Worm (Caenorhabditis elegans): ENCODE data around the gene D1086.8.

D1086.8 gene

DNA sequence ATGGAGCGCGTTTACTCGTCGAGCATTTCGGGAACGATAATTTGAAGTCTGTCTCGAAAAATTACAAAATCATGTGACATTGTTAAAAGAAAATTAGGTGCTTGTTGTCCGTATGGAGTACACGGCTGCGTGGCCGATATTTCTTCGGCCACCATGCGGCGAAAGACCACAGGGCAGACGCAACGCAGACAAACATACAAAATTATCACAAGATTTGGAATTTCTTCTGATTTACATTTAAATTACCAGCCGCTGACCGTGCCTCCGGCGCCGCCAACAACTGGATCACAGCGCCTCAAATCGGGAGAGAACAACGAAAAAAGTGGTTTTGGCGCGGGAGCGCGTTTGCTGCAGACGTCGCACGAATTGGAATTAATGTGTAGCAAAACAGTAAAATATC, 38.8 kb upstream of the D1086.8 start (continued):
- TF ChIP-seq hlh-30 (tag; optimal IDR thresholded peaks at IDR 0.05; ENCODE audit: insufficient read depth) (peak; percentile 98), mes-2 (tag; optimal IDR thresholded peaks at IDR 0.05; ENCODE audit: poor library complexity, severe bottlenecking) (peak; percentile 100), hif-1 (tag; optimal IDR thresholded peaks at IDR 0.05) (peak; percentile 61 to 94), nhr-25 (tag; optimal IDR thresholded peaks at IDR 0.05; ENCODE audit: borderline replicate concordance, insufficient read depth) (peak; percentile 55), nhr-6 (tag; optimal IDR thresholded peaks at IDR 0.05) (peak; percentile 87), ces-1 (GFP tag; optimal IDR thresholded peaks at IDR 0.05) (peak; percentile 69), ceh-44 (GFP tag; IDR thresholded peaks at IDR 0.05) (peak; percentile 96), duxl-1 (tag; optimal IDR thresholded peaks at IDR 0.05; ENCODE audit: poor library complexity) (peak; percentile 97), lsy-2 (tag; optimal IDR thresholded peaks at IDR 0.05) (peak; percentile 42 to 93), snpc-1.2 (GFP tag; IDR thresholded peaks at IDR 0.05) (0 out of 2 replicates have a peak, but pooled peaks have one; percentile 41), madf-5 (GFP tag; IDR thresholded peaks at IDR 0.05) (peak; percentile 55 to 97; a peak in 3 of 4 replicates), F37D6.2 (tag; optimal IDR thresholded peaks at IDR 0.05) (peak; percentile 91), saeg-2 (GFP tag; IDR thresholded peaks at IDR 0.05) (peak; percentile 95), nhr-77 (tag; optimal IDR thresholded peaks at IDR 0.05) (peak; percentile 54), daf-16 (GFP tag; optimal IDR thresholded peaks at IDR 0.05) (peak; percentile 28 to 38), daf-16 (tag; optimal IDR thresholded peaks at IDR 0.05) (peak; percentile 43), nhr-48 (tag; optimal IDR thresholded peaks at IDR 0.05) (peak; percentile 90), cey-2 (tag; optimal IDR thresholded peaks at IDR 0.05; ENCODE audit: borderline replicate concordance, insufficient read depth) (peak; percentile 1), gei-8 (GFP tag; optimal IDR thresholded peaks at IDR 0.05) (peak; percentile 53), vab-7 (GFP tag; IDR thresholded peaks at IDR 0.05) (peak; percentile 94), zfp-3 (GFP tag; conservative IDR thresholded peaks at IDR 0.05) (peak; percentile 96), F44E2.7 (GFP tag; IDR thresholded peaks at IDR 0.05) (peak; percentile 86), D1046.2 (GFP tag; IDR thresholded peaks at IDR 0.05) (peak; percentile 96), F10B5.3 (tag; optimal IDR thresholded peaks at IDR 0.05) (peak; percentile 18), unc-130 (GFP tag; optimal IDR thresholded peaks at IDR 0.05) (peak; percentile 81), arid-1 (GFP tag; conservative IDR thresholded peaks at IDR 0.05) (peak; percentile 94), lin-38 (GFP tag; IDR thresholded peaks at IDR 0.05) (peak; percentile 98), lin-13 (GFP tag; optimal IDR thresholded peaks at IDR 0.05) (peak; percentile 80), mxl-2 (GFP tag; conservative IDR thresholded peaks at IDR 0.05) (peak; percentile 88), tra-1 (GFP tag; IDR thresholded peaks at IDR 0.05) (peak; percentile 98), jun-1 (tag; optimal IDR thresholded peaks at IDR 0.05) (peak; percentile 39), mep-1 (tag; optimal IDR thresholded peaks at IDR 0.05) (peak; percentile 90), lir-3 (tag; optimal IDR thresholded peaks at IDR 0.05) (peak; percentile 26), zip-11 (GFP tag; IDR thresholded peaks at IDR 0.05) (0 out of 2 replicates have a peak, but pooled peaks have one; percentile 34), skn-1 (tag; optimal IDR thresholded peaks at IDR 0.05) (peak; percentile 51), tag-97 (GFP tag; IDR thresholded peaks at IDR 0.05) (peak; percentile 93)

DNA sequence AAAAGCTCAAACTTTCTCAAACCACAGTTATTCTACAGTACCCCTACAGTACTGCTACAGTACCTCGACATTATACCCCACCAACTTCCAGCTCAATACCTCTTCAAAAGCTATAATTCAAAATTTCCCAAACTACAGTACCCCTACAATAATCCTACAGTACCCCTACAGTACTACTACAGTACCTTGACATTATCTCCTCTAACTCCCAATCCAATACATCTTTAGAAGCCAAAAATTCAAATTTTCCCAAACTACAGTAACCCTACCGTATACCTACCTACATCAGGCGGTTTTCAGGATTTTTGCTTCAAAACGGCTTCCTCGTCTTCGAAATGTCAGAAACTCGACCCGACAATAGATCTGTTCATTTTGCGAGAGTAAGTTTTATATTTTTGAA, 36.4 kb upstream of the D1086.8 start, which contains the start of gene F58D12.3:
Gene F58D12.3, plus strand, starts transcription at position 301 of the 400 bp plus-strand sequence.
- TF ChIP-seq nhr-77 (tag; optimal IDR thresholded peaks at IDR 0.05): no peak
- TF ChIP-seq unc-62 (GFP tag; optimal IDR thresholded peaks at IDR 0.05 in 1 of 2): peak in 1 of 2 experiments; percentile 32
- TF ChIP-seq unc-62 (tag; optimal IDR thresholded peaks at IDR 0.05): no peak

DNA sequence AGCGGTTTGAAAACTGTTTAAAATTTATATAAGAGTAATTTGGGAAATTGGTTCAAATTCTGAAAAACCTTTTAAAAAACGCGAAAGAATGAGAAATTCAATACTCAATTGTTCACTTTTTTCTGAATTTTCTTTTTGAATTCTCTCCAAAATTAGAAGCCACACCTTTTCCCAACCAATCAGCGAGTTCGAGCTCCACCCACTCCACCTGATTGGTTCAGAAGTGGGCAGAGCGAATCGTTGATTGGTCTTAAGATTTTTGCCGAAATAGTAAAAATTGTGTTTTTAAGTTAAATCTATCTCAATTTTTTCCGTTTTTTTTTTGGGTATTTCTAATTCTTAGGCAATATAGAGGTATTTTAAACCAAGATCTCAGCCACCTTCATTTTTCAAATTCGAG, 29.9 kb upstream of the D1086.8 start:
- TF ChIP-seq dpl-1 (GFP tag; optimal IDR thresholded peaks at IDR 0.05) (no peak), mxl-2 (GFP tag; conservative IDR thresholded peaks at IDR 0.05) (no peak), daf-19 (GFP tag; conservative IDR thresholded peaks at IDR 0.05) (no peak)
